Fruit fly (Drosophila melanogaster): Measurements from ENCODE around the gene CG7202.

The CG7202 gene

DNA sequence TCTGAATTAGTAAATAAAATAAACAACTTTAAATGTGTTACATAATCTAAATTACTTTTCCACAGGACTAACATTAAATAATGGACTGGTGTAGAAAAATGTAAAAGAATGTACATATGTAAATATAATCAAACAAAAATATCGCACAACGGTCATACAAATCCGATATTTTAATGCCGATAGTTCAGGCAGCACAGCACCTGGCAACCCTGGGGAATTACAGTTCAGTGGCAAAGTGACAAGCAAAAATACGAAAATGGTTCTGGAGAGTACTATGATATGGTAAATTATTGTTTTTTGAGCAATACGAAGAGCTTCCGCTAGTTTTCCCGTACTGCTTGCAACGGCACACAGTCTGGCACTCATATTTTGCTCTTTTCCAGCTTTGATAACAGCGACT is 44.3 kb upstream of the CG7202 start, which contains the start of gene Rpn10 (continued):
- TF ChIP-seq gro (GFP tag; optimal IDR thresholded peaks at IDR 0.05) (peak; percentile 69), CG7839 (tag; optimal IDR thresholded peaks at IDR 0.05) (no peak), crol (GFP tag; IDR thresholded peaks at IDR 0.05) (no peak), sens (GFP tag) (peak; percentile 46), NK7.1 (GFP tag; optimal IDR thresholded peaks at IDR 0.05) (no peak), Dip2 (GFP tag; IDR thresholded peaks at IDR 0.05) (no peak), CG1603 (tag; optimal IDR thresholded peaks at IDR 0.05) (peak; percentile 83), CG2199 (GFP tag; IDR thresholded peaks at IDR 0.05) (0 out of 3 replicates have a peak, but pooled peaks have one; percentile 74), trh (GFP tag; optimal IDR thresholded peaks at IDR 0.05) (no peak), hkb (optimal IDR thresholded peaks at IDR 0.05) (no peak), hkb (GFP tag; IDR thresholded peaks at IDR 0.05) (no peak; the same call in 1 of the 2 replicates), NFAT (GFP tag; IDR thresholded peaks at IDR 0.05) (no peak), Mes4 (GFP tag; optimal IDR thresholded peaks at IDR 0.05) (no peak), GATAe (GFP tag; conservative IDR thresholded peaks at IDR 0.05) (no peak), Dfd (GFP tag; optimal IDR thresholded peaks at IDR 0.05) (no peak), CG10274 (GFP tag; optimal IDR thresholded peaks at IDR 0.05) (no peak), bab2 (GFP tag; optimal IDR thresholded peaks at IDR 0.05) (no peak), sima (GFP tag; optimal IDR thresholded peaks at IDR 0.05) (no peak), bsh (GFP tag; optimal IDR thresholded peaks at IDR 0.05) (no peak), Dip3 (GFP tag; optimal IDR thresholded peaks at IDR 0.05) (peak; percentile 21), bcd (GFP tag; optimal IDR thresholded peaks at IDR 0.05) (no peak), CG8388 (GFP tag; optimal IDR thresholded peaks at IDR 0.05) (peak; percentile 40), CG34376 (GFP tag; optimal IDR thresholded peaks at IDR 0.05) (no peak), CG8089 (GFP tag; optimal IDR thresholded peaks at IDR 0.05) (no peak), CHES-1-like (GFP tag; optimal IDR thresholded peaks at IDR 0.05) (peak; percentile 44)

dm6 chr3L:21534360-21534759 is 41.8 kb upstream of the CG7202 start, which contains the start of gene ppk5:
TSS of gene ppk5 (plus strand) at chr3L:21534660.
- TF ChIP-seq Ssrp (tag; optimal IDR thresholded peaks at IDR 0.05) (no peak), tgo (GFP tag; IDR thresholded peaks at IDR 0.05) (no peak), dysf (GFP tag; IDR thresholded peaks at IDR 0.05) (no peak), Sry-β (GFP tag; optimal IDR thresholded peaks at IDR 0.05) (no peak), CHES-1-like (GFP tag; optimal IDR thresholded peaks at IDR 0.05) (no peak), dm (GFP tag; optimal IDR thresholded peaks at IDR 0.05) (no peak), PHDP (tag; optimal IDR thresholded peaks at IDR 0.05) (no peak), CG13296 (GFP tag; optimal IDR thresholded peaks at IDR 0.05) (no peak), CG5245 (GFP tag; optimal IDR thresholded peaks at IDR 0.05) (no peak), stwl (tag; optimal IDR thresholded peaks at IDR 0.05) (no peak), Neu2 (GFP tag; optimal IDR thresholded peaks at IDR 0.05; ENCODE audit: borderline replicate concordance) (no peak), ranshi (GFP tag; IDR thresholded peaks at IDR 0.05) (no peak)

- TF ChIP-seq CG3847 (GFP tag; IDR thresholded peaks at IDR 0.05): no peak
- no peak for TF ChIP-seq kay (GFP tag; optimal IDR thresholded peaks at IDR 0.05)
- TF ChIP-seq ftz-f1 (GFP tag; optimal IDR thresholded peaks at IDR 0.05): no peak
- no peak for TF ChIP-seq crol (GFP tag; IDR thresholded peaks at IDR 0.05)
- TF ChIP-seq mam (GFP tag; optimal IDR thresholded peaks at IDR 0.05): no peak
- peak; percentile 46 for TF ChIP-seq Sry-δ (GFP tag; optimal IDR thresholded peaks at IDR 0.05)
- TF ChIP-seq zfh1 (GFP tag; IDR thresholded peaks at IDR 0.05): no peak
- TF ChIP-seq amos (GFP tag; IDR thresholded peaks at IDR 0.05; ENCODE audit: partially characterized antibody): peak; percentile 54; the same call in 1 of the 2 replicates
- peak; percentile 31 for TF ChIP-seq Ets97D (GFP tag; optimal IDR thresholded peaks at IDR 0.05)
- TF ChIP-seq CG17568 (GFP tag; optimal IDR thresholded peaks at IDR 0.05): no peak
- peak; percentile 83 for TF ChIP-seq vnd (GFP tag; IDR thresholded peaks at IDR 0.05; ENCODE audit: partially characterized antibody)
- no peak for TF ChIP-seq Tbp (GFP tag; optimal IDR thresholded peaks at IDR 0.05)
- TF ChIP-seq oc (tag; optimal IDR thresholded peaks at IDR 0.05): no peak
- TF ChIP-seq E2f2 (GFP tag; IDR thresholded peaks at IDR 0.05): peak; percentile 44
- no peak for TF ChIP-seq Dad (GFP tag; optimal IDR thresholded peaks at IDR 0.05)
- no peak for TF ChIP-seq Ada2b (GFP tag; IDR thresholded peaks at IDR 0.05)
Observed at dm6 chr3L:21533270-21533948, 40.8 kb upstream of the CG7202 start, which contains the start of gene Mkrn1. TSS of gene Mkrn1 (minus strand) at chr3L:21533713.
